Worm (Caenorhabditis elegans): ENCODE data around the gene Y47D3A.34.

- TF ChIP-seq F13C5.2 (tag; optimal IDR thresholded peaks at IDR 0.05) (no peak), ceh-36 (tag; optimal IDR thresholded peaks at IDR 0.05) (no peak), flt-1 (GFP tag; IDR thresholded peaks at IDR 0.05) (no peak), pes-1 (GFP tag; IDR thresholded peaks at IDR 0.05) (no peak), ama-1 (optimal IDR thresholded peaks at IDR 0.05) (no peak), tbx-11 (GFP tag; IDR thresholded peaks at IDR 0.05) (no peak), tbx-37 (GFP tag; conservative IDR thresholded peaks at IDR 0.05) (no peak), tra-4 (tag; optimal IDR thresholded peaks at IDR 0.05) (no peak), hmbx-1 (tag; optimal IDR thresholded peaks at IDR 0.05) (no peak)
These were observed 17.2 kb upstream of the Y47D3A.34 start, which contains the start of gene Y47D3A.32 for ce11 chrIII:11251718-11252441.

Data from whole organism, early embryonic.